Worm (Caenorhabditis elegans) whole organism, young adult: Measurements from ENCODE around the gene clec-173.

Source experiments
- F37B4.10 ChIP-seq: fragments of 200-800 bp; sonication (Bioruptor generic); IDR thresholded peaks from 2 replicates; pipeline ENCODE4 v1.3.6; 2022; ENCODE audit warnings: missing genetic modification characterization, missing compliant biosample characterization
- ama-1 ChIP-seq, 3 experiments: fragments of 150-350 bp in 1 of 3; sonication (generic microtip) in 2 of 3; optimal IDR thresholded peaks; 2 replicates each; lab custom pipeline; 2014 to 2018; ENCODE audit warnings: missing biosample characterization in 2 of 3, missing genetic modification characterization in 2 of 3, missing genetic modification reagents in 2 of 3
- efl-1 ChIP-seq: fragments of 150-350 bp; optimal IDR thresholded peaks from 2 replicates; lab custom pipeline; 2014; ENCODE audit warnings: missing biosample characterization, missing genetic modification reagents, missing genetic modification characterization
- rpc-1 ChIP-seq, 2 experiments: fragments of 150-350 bp in 1 of 2; sonication (generic microtip) in 1 of 2; optimal IDR thresholded peaks; 2 replicates each; lab custom pipeline; 2014 to 2018; ENCODE audit warnings: missing biosample characterization in 1 of 2, missing genetic modification characterization in 1 of 2, missing genetic modification reagents in 1 of 2, missing genotype in 1 of 2
- unc-130 ChIP-seq: sonication (generic microtip); optimal IDR thresholded peaks from 2 replicates; lab custom pipeline; 2016; ENCODE audit warnings: missing genetic modification reagents, missing genetic modification characterization, missing compliant biosample characterization
- ztf-26 ChIP-seq: sonication (generic microtip); optimal IDR thresholded peaks from 2 replicates; lab custom pipeline; 2017; ENCODE audit warnings: missing genetic modification characterization, missing compliant biosample characterization

DNA sequence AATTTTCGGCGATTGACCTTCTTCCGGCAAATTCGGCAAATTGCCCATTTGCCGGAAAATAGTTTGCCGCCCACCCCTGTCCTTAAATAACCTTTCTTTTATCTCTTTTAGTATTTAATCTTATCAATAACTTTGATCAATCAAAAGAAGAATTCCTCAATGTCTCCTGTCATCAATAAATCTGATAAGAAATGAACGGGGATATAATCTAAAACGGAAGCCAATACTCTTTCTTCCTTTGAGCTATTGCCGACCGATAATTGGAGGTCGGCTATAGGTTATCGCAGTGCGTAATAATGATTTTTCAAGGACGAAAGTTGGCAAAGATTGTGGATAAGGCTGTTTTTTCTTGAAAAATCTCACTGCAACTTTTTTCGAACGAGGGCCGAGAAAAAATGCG, 46.3 kb downstream of the clec-173 start:
- no peak for TF ChIP-seq F37B4.10 (GFP tag; lab: Robert Waterston, UW)
- TF ChIP-seq rpc-1 (optimal IDR thresholded peaks at IDR 0.05; lab: Kevin White, UChicago) = no peak
- TF ChIP-seq rpc-1 (tag; optimal IDR thresholded peaks at IDR 0.05; lab: Kevin White, UChicago) = no peak
- TF ChIP-seq efl-1 = no peak
- TF ChIP-seq unc-130 = no peak
- no peak for TF ChIP-seq ama-1 (optimal IDR thresholded peaks at IDR 0.05; lab: Kevin White, UChicago)
- no peak for TF ChIP-seq ama-1 (GFP tag; optimal IDR thresholded peaks at IDR 0.05; lab: Kevin White, UChicago)
- TF ChIP-seq ztf-26 = no peak
